Worm (Caenorhabditis elegans): ENCODE results near the gene F25B3.5.

Gene F25B3.5

ce11 chrV:9588574-9588973 lies 18.5 kb upstream of the F25B3.5 start:
- TF ChIP-seq ceh-30 (tag; optimal IDR thresholded peaks at IDR 0.05), result no peak
- no peak for TF ChIP-seq lin-11 (tag; optimal IDR thresholded peaks at IDR 0.05)
- TF ChIP-seq pha-2 (tag; optimal IDR thresholded peaks at IDR 0.05), result no peak
- no peak for TF ChIP-seq hlh-6 (tag; optimal IDR thresholded peaks at IDR 0.05)
- TF ChIP-seq ceh-14 (tag; optimal IDR thresholded peaks at IDR 0.05), result no peak
- no peak for TF ChIP-seq sdc-2 (tag; optimal IDR thresholded peaks at IDR 0.05)
- TF ChIP-seq npax-4 (tag; optimal IDR thresholded peaks at IDR 0.05), result no peak
- TF ChIP-seq elt-4 (tag; optimal IDR thresholded peaks at IDR 0.05), result no peak
- no peak for TF ChIP-seq pax-1 (tag; optimal IDR thresholded peaks at IDR 0.05)
- TF ChIP-seq ztf-16 (tag; optimal IDR thresholded peaks at IDR 0.05), result no peak
- TF ChIP-seq ceh-6 (GFP tag; optimal IDR thresholded peaks at IDR 0.05), result no peak
- TF ChIP-seq ceh-22 (tag; optimal IDR thresholded peaks at IDR 0.05), result no peak
- TF ChIP-seq mec-3 (tag; optimal IDR thresholded peaks at IDR 0.05; ENCODE audit: borderline replicate concordance), result no peak
- no peak for TF ChIP-seq ahr-1 (tag; optimal IDR thresholded peaks at IDR 0.05)
- TF ChIP-seq fkh-10 (GFP tag; optimal IDR thresholded peaks at IDR 0.05), result no peak
- no peak for TF ChIP-seq sox-2 (GFP tag; IDR thresholded peaks at IDR 0.05)
- TF ChIP-seq eyg-1 (tag; optimal IDR thresholded peaks at IDR 0.05), result no peak
- no peak for TF ChIP-seq ceh-31 (tag; optimal IDR thresholded peaks at IDR 0.05)

- TF ChIP-seq fkh-6 (tag; optimal IDR thresholded peaks at IDR 0.05) (no peak), Y22D7AL.16 (tag; optimal IDR thresholded peaks at IDR 0.05) (no peak), unc-55 (GFP tag; optimal IDR thresholded peaks at IDR 0.05) (no peak), sox-2 (GFP tag; IDR thresholded peaks at IDR 0.05) (no peak), pqm-1 (tag; optimal IDR thresholded peaks at IDR 0.05) (no peak), lin-11 (tag; optimal IDR thresholded peaks at IDR 0.05) (no peak), pha-4 (tag; optimal IDR thresholded peaks at IDR 0.05) (no peak), fkh-10 (GFP tag; optimal IDR thresholded peaks at IDR 0.05) (no peak), tbx-2 (tag; optimal IDR thresholded peaks at IDR 0.05) (no peak), nfya-1 (tag; optimal IDR thresholded peaks at IDR 0.05) (no peak), elt-4 (tag; optimal IDR thresholded peaks at IDR 0.05) (no peak), ceh-19 (GFP tag; optimal IDR thresholded peaks at IDR 0.05) (no peak), ceh-22 (tag; optimal IDR thresholded peaks at IDR 0.05) (no peak), madf-2 (tag; optimal IDR thresholded peaks at IDR 0.05) (no peak), unc-42 (tag; optimal IDR thresholded peaks at IDR 0.05) (no peak), C38D4.7 (GFP tag; optimal IDR thresholded peaks at IDR 0.05) (no peak), hlh-8 (tag; optimal IDR thresholded peaks at IDR 0.05) (no peak)
Observed at ce11 chrV:9587619-9588018, 17.5 kb upstream of the F25B3.5 start.

ce11 chrV:9584263-9584662 lies 14.2 kb upstream of the F25B3.5 start:
- TF ChIP-seq ztf-16 (tag; optimal IDR thresholded peaks at IDR 0.05) (no peak), elt-2 (tag; optimal IDR thresholded peaks at IDR 0.05) (no peak), hlh-6 (tag; optimal IDR thresholded peaks at IDR 0.05) (no peak), ceh-14 (tag; optimal IDR thresholded peaks at IDR 0.05) (no peak), madf-2 (tag; optimal IDR thresholded peaks at IDR 0.05) (no peak), hlh-8 (tag; optimal IDR thresholded peaks at IDR 0.05) (no peak), pat-9 (tag; optimal IDR thresholded peaks at IDR 0.05) (no peak), sox-4 (tag; optimal IDR thresholded peaks at IDR 0.05) (no peak), pqm-1 (tag; optimal IDR thresholded peaks at IDR 0.05) (no peak), mec-3 (tag; optimal IDR thresholded peaks at IDR 0.05; ENCODE audit: borderline replicate concordance) (no peak), odd-2 (tag; optimal IDR thresholded peaks at IDR 0.05) (no peak)

- TF ChIP-seq elt-2 (tag; optimal IDR thresholded peaks at IDR 0.05) (no peak), ceh-18 (tag; optimal IDR thresholded peaks at IDR 0.05) (no peak), nhr-232 (tag; optimal IDR thresholded peaks at IDR 0.05) (no peak), C08G9.2 (tag; optimal IDR thresholded peaks at IDR 0.05) (no peak), ztf-16 (tag; optimal IDR thresholded peaks at IDR 0.05) (no peak), sox-2 (GFP tag; IDR thresholded peaks at IDR 0.05) (no peak), dve-1 (tag; optimal IDR thresholded peaks at IDR 0.05) (no peak), ahr-1 (tag; optimal IDR thresholded peaks at IDR 0.05) (no peak), ceh-31 (tag; optimal IDR thresholded peaks at IDR 0.05) (no peak), K09A11.1 (tag; optimal IDR thresholded peaks at IDR 0.05; ENCODE audit: insufficient read depth) (no peak), ceh-19 (GFP tag; optimal IDR thresholded peaks at IDR 0.05) (no peak), K02D7.2 (tag; optimal IDR thresholded peaks at IDR 0.05) (no peak), ceh-34 (tag; optimal IDR thresholded peaks at IDR 0.05) (no peak), fax-1 (tag; optimal IDR thresholded peaks at IDR 0.05) (no peak), ceh-9 (tag; optimal IDR thresholded peaks at IDR 0.05) (no peak)
Observed at ce11 chrV:9583323-9583644, 13.2 kb upstream of the F25B3.5 start, which contains the start of gene K09G1.1. Gene K09G1.1, plus strand, starts transcription at chrV:9583545.
